Worm (Caenorhabditis elegans) whole organism, L1 larva: ENCODE results near the gene R08E3.3.
A peak's percentile ranks its signal among the peaks of the same experiment; 100 is the strongest.

Experiments used
- aly-2 ChIP-seq: fragments of 150-350 bp; optimal IDR thresholded peaks from 2 replicates; lab custom pipeline; 2014; ENCODE audit warnings: missing biosample characterization, missing genetic modification characterization
- efl-3 ChIP-seq: fragments of 200-800 bp; sonication (Bioruptor generic); optimal IDR thresholded peaks from 2 replicates; lab custom pipeline; 2018; ENCODE audit warnings: mild to moderate bottlenecking, missing genetic modification characterization, missing compliant biosample characterization
- lin-13 ChIP-seq: fragments of 150-350 bp; optimal IDR thresholded peaks from 2 replicates; lab custom pipeline; 2014; ENCODE audit warnings: missing biosample characterization, missing genetic modification reagents, missing genetic modification characterization
- lin-39 ChIP-seq: fragments of 150-350 bp; optimal IDR thresholded peaks from 2 replicates; lab custom pipeline; 2014; ENCODE audit warnings: missing biosample characterization, missing genetic modification reagents, missing genetic modification characterization
- nhr-77 ChIP-seq: fragments of 150-350 bp; optimal IDR thresholded peaks from 2 replicates; lab custom pipeline; 2014; ENCODE audit warnings: missing biosample characterization, missing genetic modification characterization
- pag-3 ChIP-seq: sonication (generic microtip); optimal IDR thresholded peaks from 2 replicates; lab custom pipeline; 2017; ENCODE audit warnings: missing genetic modification characterization, mild to moderate bottlenecking, missing compliant biosample characterization, antibody characterized with exemption, borderline replicate concordance; ENCODE audit not compliant: insufficient read depth
- skn-1 ChIP-seq: fragments of 150-350 bp; optimal IDR thresholded peaks from 2 replicates; lab custom pipeline; 2014; ENCODE audit warnings: missing biosample characterization, missing genetic modification characterization
- tbx-2 ChIP-seq: sonication (generic microtip); optimal IDR thresholded peaks from 2 replicates; lab custom pipeline; 2016; ENCODE audit warnings: missing genetic modification characterization, missing compliant biosample characterization

DNA sequence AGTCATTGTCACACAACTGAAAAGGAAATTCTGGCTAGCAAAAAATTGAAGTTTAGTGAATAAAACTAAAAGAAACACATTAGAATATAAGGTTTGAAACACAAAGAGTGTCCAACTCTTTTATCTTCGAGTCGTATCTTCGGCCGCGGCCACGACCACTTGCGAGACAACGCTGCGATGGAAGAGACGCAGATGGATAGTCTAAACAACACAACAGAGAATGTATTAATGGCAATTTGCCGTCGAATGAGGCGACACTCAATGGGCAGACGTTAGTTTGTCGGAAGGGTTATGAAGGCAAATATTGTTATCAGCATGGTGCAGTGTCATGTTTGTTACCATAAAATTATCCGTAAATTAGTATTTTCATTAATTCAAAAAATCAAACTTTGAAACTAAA lies 34.7 kb downstream of the R08E3.3 start, which contains the start of gene F39C12.1:
- TF ChIP-seq lin-39 (tag; lab: Kevin White, UChicago) (no peak), tbx-2 (no peak), aly-2 (tag; lab: Kevin White, UChicago) (no peak), skn-1 (tag; lab: Kevin White, UChicago) (no peak), lin-13 (GFP tag; lab: Kevin White, UChicago) (no peak), nhr-77 (tag; lab: Kevin White, UChicago) (no peak), efl-3 (no peak), pag-3 (peak; percentile 94)
